Worm (Caenorhabditis elegans) whole organism, L3 larva: ENCODE data around the gene K07D4.6.

Experiments
- R02D3.7 ChIP-seq: fragments of 150-350 bp; optimal IDR thresholded peaks from 2 replicates; lab custom pipeline; 2014; ENCODE audit warnings: missing biosample characterization, missing genetic modification characterization
- aly-2 ChIP-seq: fragments of 150-350 bp; optimal IDR thresholded peaks from 2 replicates; lab custom pipeline; 2014; ENCODE audit warnings: missing biosample characterization, missing genetic modification characterization
- ama-1 ChIP-seq: fragments of 150-350 bp; optimal IDR thresholded peaks from 2 replicates; lab custom pipeline; 2018
- elt-1 ChIP-seq: fragments of 150-350 bp; optimal IDR thresholded peaks from 2 replicates; lab custom pipeline; 2014; ENCODE audit warnings: missing biosample characterization, missing genetic modification characterization
- elt-3 ChIP-seq, 3 experiments: fragments of 150-350 bp in 1 of 3; sonication (generic microtip) in 2 of 3; optimal IDR thresholded peaks; 2 replicates in 2 of 3; 4 replicates in 1 of 3; lab custom pipeline; 2014 to 2017; ENCODE audit warnings: missing biosample characterization in 3 of 3, missing genetic modification characterization in 3 of 3
- lin-15B ChIP-seq: fragments of 150-350 bp; optimal IDR thresholded peaks from 2 replicates; lab custom pipeline; 2014; ENCODE audit warnings: missing biosample characterization, missing genetic modification characterization
- nhr-28 ChIP-seq: fragments of 150-350 bp; optimal IDR thresholded peaks from 2 replicates; lab custom pipeline; 2014; ENCODE audit warnings: missing biosample characterization, missing genetic modification characterization
- pha-4 ChIP-seq: fragments of 150-350 bp; optimal IDR thresholded peaks from 2 replicates; lab custom pipeline; 2014; ENCODE audit warnings: missing biosample characterization, missing genetic modification reagents, missing genetic modification characterization
- unc-39 ChIP-seq: sonication (generic microtip); optimal IDR thresholded peaks from 4 replicates; lab custom pipeline; 2017; ENCODE audit warnings: missing biosample characterization, missing genetic modification characterization

DNA sequence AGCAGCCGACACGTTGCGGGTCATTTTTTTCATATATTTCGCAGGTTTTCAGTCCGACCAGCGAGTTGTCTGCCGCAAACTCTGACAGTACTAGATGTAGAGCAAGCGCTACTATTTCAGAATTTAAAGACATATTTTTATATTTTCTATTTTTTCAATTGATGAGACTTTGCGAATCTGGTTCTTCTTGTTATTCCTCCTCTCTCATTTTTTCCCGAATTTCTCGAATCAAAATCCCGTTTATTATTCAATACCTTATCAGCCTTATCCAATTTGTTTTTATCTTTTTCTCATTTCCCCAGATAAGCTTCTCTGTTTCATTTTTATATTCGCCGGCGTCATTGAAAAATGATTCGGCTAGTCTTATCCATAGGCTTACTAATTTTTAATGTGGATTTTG, 42.6 kb downstream of the K07D4.6 start, which contains the start of gene dos-2:
- TF ChIP-seq aly-2 (no peak), elt-1 (no peak), nhr-28 (tag; lab: Kevin White, UChicago) (no peak), pha-4 (no peak), elt-3 (tag; optimal IDR thresholded peaks at IDR 0.05; lab: Kevin White, UChicago) (no peak), R02D3.7 (tag; lab: Kevin White, UChicago) (no peak), unc-39 (no peak), lin-15B (tag; lab: Kevin White, UChicago) (no peak), ama-1 (lab: Kevin White, UChicago) (no peak)
